Worm (Caenorhabditis elegans): ENCODE data around the gene cdr-4.

- TF ChIP-seq nhr-11 (tag; optimal IDR thresholded peaks at IDR 0.05) = no peak
- TF ChIP-seq ama-1 (optimal IDR thresholded peaks at IDR 0.05) = no peak
- no peak for TF ChIP-seq mml-1 (tag; optimal IDR thresholded peaks at IDR 0.05)
- no peak for TF ChIP-seq nhr-28 (tag; optimal IDR thresholded peaks at IDR 0.05)
- no peak for TF ChIP-seq nhr-25 (tag; optimal IDR thresholded peaks at IDR 0.05)
- no peak for TF ChIP-seq fos-1 (tag; optimal IDR thresholded peaks at IDR 0.05)
- TF ChIP-seq unc-62 (GFP tag; optimal IDR thresholded peaks at IDR 0.05) = no peak
- TF ChIP-seq jun-1 (tag; optimal IDR thresholded peaks at IDR 0.05) = no peak
- TF ChIP-seq pqm-1 (tag; optimal IDR thresholded peaks at IDR 0.05) = no peak
- no peak for TF ChIP-seq daf-12 (tag; optimal IDR thresholded peaks at IDR 0.05)
- no peak for TF ChIP-seq pha-4 (tag; optimal IDR thresholded peaks at IDR 0.05)
- TF ChIP-seq egl-5 (tag; optimal IDR thresholded peaks at IDR 0.05) = no peak
- TF ChIP-seq ztf-11 (tag; optimal IDR thresholded peaks at IDR 0.05) = no peak
- no peak for TF ChIP-seq elt-3 (tag; optimal IDR thresholded peaks at IDR 0.05)
These were observed 50.1 kb downstream of the cdr-4 start, which contains the start of gene F23H12.5 for ce11 chrV:12358347-12358746.

All from whole organism, L3 larva.